Worm (Caenorhabditis elegans) whole organism, young adult: ENCODE data around the gene pak-2.

Experiments
- K12H6.12 ChIP-seq: fragments of 200-800 bp; sonication (Bioruptor generic); optimal IDR thresholded peaks from 2 replicates; lab custom pipeline; 2018; ENCODE audit warnings: mild to moderate bottlenecking, missing genetic modification characterization, missing compliant biosample characterization
- T07F8.4 ChIP-seq: sonication (generic microtip); optimal IDR thresholded peaks from 2 replicates; lab custom pipeline; 2016; ENCODE audit warnings: mild to moderate bottlenecking, missing genetic modification characterization, moderate library complexity, missing compliant biosample characterization
- T26A5.8 ChIP-seq: sonication (generic microtip); optimal IDR thresholded peaks from 2 replicates; lab custom pipeline; 2016; ENCODE audit warnings: missing genetic modification characterization, missing compliant biosample characterization
- Y56A3A.18 ChIP-seq: fragments of 200-800 bp; sonication (Bioruptor generic); IDR thresholded peaks from 2 replicates; pipeline ENCODE4 v1.3.6; 2022; ENCODE audit warnings: missing genetic modification reagents, missing genetic modification characterization, missing compliant biosample characterization
- Y79H2A.3 ChIP-seq: fragments of 200-800 bp; sonication (Bioruptor generic); conservative IDR thresholded peaks from 2 replicates; pipeline ENCODE4 v1.3.6; 2022; ENCODE audit warnings: missing genetic modification reagents, missing genetic modification characterization, missing compliant biosample characterization
- ama-1 ChIP-seq, 3 experiments: fragments of 150-350 bp in 1 of 3; sonication (generic microtip) in 2 of 3; optimal IDR thresholded peaks; 2 replicates each; lab custom pipeline; 2014 to 2018; ENCODE audit warnings: missing biosample characterization in 2 of 3, missing genetic modification characterization in 2 of 3, missing genetic modification reagents in 2 of 3
- ceh-100 ChIP-seq: fragments of 200-800 bp; sonication (Bioruptor generic); IDR thresholded peaks from 2 replicates; pipeline ENCODE4 v1.3.6; 2022; ENCODE audit warnings: missing genetic modification reagents, missing genetic modification characterization, missing compliant biosample characterization
- ceh-79 ChIP-seq: sonication (generic microtip); optimal IDR thresholded peaks from 2 replicates; lab custom pipeline; 2017; ENCODE audit warnings: mild to moderate bottlenecking, missing genetic modification characterization, missing compliant biosample characterization
- nfyb-1 ChIP-seq: fragments of 200-800 bp; sonication (Bioruptor generic); IDR thresholded peaks from 2 replicates; pipeline ENCODE4 v1.3.6; 2022; ENCODE audit warnings: missing genetic modification reagents, missing genetic modification characterization, missing compliant biosample characterization
- snpc-4 ChIP-seq, 5 experiments: fragments of 150-350 bp in 1 of 5; sonication (generic microtip) in 4 of 5; optimal IDR thresholded peaks; 2 replicates each; lab custom pipeline; 2014 to 2018; ENCODE audit warnings: missing genetic modification characterization in 5 of 5, missing biosample characterization in 3 of 5, antibody characterized with exemption in 2 of 5, mild to moderate bottlenecking in 2 of 5, missing compliant biosample characterization in 2 of 5, missing genotype in 2 of 5, moderate library complexity in 2 of 5, missing genetic modification reagents in 1 of 5
- unc-62 ChIP-seq: fragments of 150-350 bp; optimal IDR thresholded peaks from 2 replicates; lab custom pipeline; 2014; ENCODE audit warnings: missing biosample characterization, missing genetic modification reagents, missing genetic modification characterization

- TF ChIP-seq ama-1 (optimal IDR thresholded peaks at IDR 0.05; lab: Kevin White, UChicago), result no peak
- no peak for TF ChIP-seq ama-1 (GFP tag; optimal IDR thresholded peaks at IDR 0.05; lab: Kevin White, UChicago)
- TF ChIP-seq unc-62 (GFP tag; lab: Kevin White, UChicago), result no peak
- no peak for TF ChIP-seq ceh-79 (tag; lab: Kevin White, UChicago)
- TF ChIP-seq T07F8.4 (tag; lab: Kevin White, UChicago), result no peak
- no peak for TF ChIP-seq Y56A3A.18 (GFP tag; lab: Robert Waterston, UW)
- no peak for TF ChIP-seq T26A5.8 (tag; lab: Kevin White, UChicago)
- no peak for TF ChIP-seq Y79H2A.3
- no peak for TF ChIP-seq nfyb-1 (GFP tag; lab: Robert Waterston, UW)
- no peak for TF ChIP-seq ceh-100 (GFP tag; lab: Robert Waterston, UW)
- TF ChIP-seq K12H6.12 (tag; lab: Kevin White, UChicago), result no peak
- no peak for TF ChIP-seq snpc-4 (GFP tag; optimal IDR thresholded peaks at IDR 0.05; lab: Kevin White, UChicago)
- no peak for TF ChIP-seq snpc-4 (tag; optimal IDR thresholded peaks at IDR 0.05; lab: Kevin White, UChicago)
These were observed 35.2 kb upstream of the pak-2 start, which contains the start of gene act-3 for ce11 chrV:11074448-11074847.
